Fruit fly (Drosophila melanogaster): Measurements from ENCODE around the gene CG16721.

Gene CG16721

dm6 chrX:5923124-5923523 lies 43.5 kb downstream of the CG16721 start (continued):
- no peak for TF ChIP-seq CG31365 (tag; optimal IDR thresholded peaks at IDR 0.05)
- TF ChIP-seq Hr51 (GFP tag; optimal IDR thresholded peaks at IDR 0.05): peak in 1 of 2 experiments; percentile 11
- no peak for TF ChIP-seq Ets97D (GFP tag; optimal IDR thresholded peaks at IDR 0.05)
- peak; percentile 27; the same call in 1 of the 2 replicates for TF ChIP-seq Scr (GFP tag; IDR thresholded peaks at IDR 0.05; ENCODE audit: partially characterized antibody)
- TF ChIP-seq CG11695 (GFP tag; IDR thresholded peaks at IDR 0.05): 0 out of 3 replicates have a peak, but pooled peaks have one; percentile 15
- peak; percentile 9; the same call in 1 of the 2 replicates for TF ChIP-seq sob (GFP tag; IDR thresholded peaks at IDR 0.05)
- no peak for TF ChIP-seq Jarid2 (GFP tag; optimal IDR thresholded peaks at IDR 0.05)
- TF ChIP-seq Ssrp (tag; optimal IDR thresholded peaks at IDR 0.05): peak; percentile 12
- TF ChIP-seq Hmr (GFP tag; optimal IDR thresholded peaks at IDR 0.05): peak; percentile 17
- no peak for TF ChIP-seq prd (optimal IDR thresholded peaks at IDR 0.05)
- peak; percentile 64; the same call in 2 of the 3 replicates for TF ChIP-seq prd (GFP tag; IDR thresholded peaks at IDR 0.05)
- peak; percentile 17; the same call in 1 of the 2 replicates for TF ChIP-seq CG16779 (GFP tag; IDR thresholded peaks at IDR 0.05)
- no peak for TF ChIP-seq E2f2 (GFP tag; IDR thresholded peaks at IDR 0.05)
- no peak for TF ChIP-seq fd102C (GFP tag; optimal IDR thresholded peaks at IDR 0.05)
- TF ChIP-seq CG14965 (GFP tag; optimal IDR thresholded peaks at IDR 0.05; ENCODE audit: borderline replicate concordance): no peak
- TF ChIP-seq caup (GFP tag; optimal IDR thresholded peaks at IDR 0.05; ENCODE audit: severe bottlenecking): peak; percentile 13
- TF ChIP-seq ems (GFP tag; optimal IDR thresholded peaks at IDR 0.05): peak; percentile 14
- no peak for TF ChIP-seq fd3F (GFP tag; optimal IDR thresholded peaks at IDR 0.05)
- peak; percentile 61; the same call in 2 of the 3 replicates for TF ChIP-seq row (GFP tag; IDR thresholded peaks at IDR 0.05)
- TF ChIP-seq Ptx1 (GFP tag; IDR thresholded peaks at IDR 0.05): peak; percentile 53; the same call in 1 of the 2 replicates
- no peak for TF ChIP-seq Dbx (GFP tag; IDR thresholded peaks at IDR 0.05)
- TF ChIP-seq Oli (tag; optimal IDR thresholded peaks at IDR 0.05): peak; percentile 24
- peak; percentile 39 for TF ChIP-seq CG18599 (GFP tag; optimal IDR thresholded peaks at IDR 0.05)
- no peak for TF ChIP-seq tin (GFP tag; optimal IDR thresholded peaks at IDR 0.05)
- 0 out of 4 replicates have a peak, but pooled peaks have one; percentile 21 for TF ChIP-seq Gug (GFP tag; IDR thresholded peaks at IDR 0.05)
- no peak for TF ChIP-seq CG1832 (GFP tag; optimal IDR thresholded peaks at IDR 0.05)
- TF ChIP-seq Hsf (GFP tag; optimal IDR thresholded peaks at IDR 0.05): peak; percentile 28
- peak; percentile 10 for TF ChIP-seq CG10979 (tag; optimal IDR thresholded peaks at IDR 0.05)
- TF ChIP-seq ab (GFP tag; optimal IDR thresholded peaks at IDR 0.05): no peak
- TF ChIP-seq Nf-YC (tag; optimal IDR thresholded peaks at IDR 0.05): no peak
- peak; percentile 42 for TF ChIP-seq lilli (GFP tag; optimal IDR thresholded peaks at IDR 0.05)
- peak; percentile 42 for TF ChIP-seq Ada2b (GFP tag; IDR thresholded peaks at IDR 0.05)
- 0 out of 3 replicates have a peak, but pooled peaks have one; percentile 17 for TF ChIP-seq ci (GFP tag; IDR thresholded peaks at IDR 0.05)
- TF ChIP-seq dati (GFP tag; IDR thresholded peaks at IDR 0.05): no peak
- no peak for TF ChIP-seq ranshi (GFP tag; IDR thresholded peaks at IDR 0.05)
- no peak for TF ChIP-seq CG10462 (GFP tag; optimal IDR thresholded peaks at IDR 0.05)
- TF ChIP-seq Xrp1 (GFP tag; IDR thresholded peaks at IDR 0.05): peak; percentile 46; the same call in 1 of the 2 replicates
- TF ChIP-seq pnt (GFP tag; optimal IDR thresholded peaks at IDR 0.05): peak; percentile 39
- TF ChIP-seq unpg (GFP tag; optimal IDR thresholded peaks at IDR 0.05): peak; percentile 35
- no peak for TF ChIP-seq Lpt (GFP tag; optimal IDR thresholded peaks at IDR 0.05)
- TF ChIP-seq dpn (GFP tag; optimal IDR thresholded peaks at IDR 0.05): peak; percentile 16 to 28
- no peak for TF ChIP-seq wek (GFP tag; optimal IDR thresholded peaks at IDR 0.05)
- TF ChIP-seq CG12942 (GFP tag; optimal IDR thresholded peaks at IDR 0.05): no peak
- peak; percentile 26; the same call in 1 of the 2 replicates for TF ChIP-seq CG32532 (GFP tag; IDR thresholded peaks at IDR 0.05)
- TF ChIP-seq gt (GFP tag; IDR thresholded peaks at IDR 0.05): no peak
- no peak for TF ChIP-seq Tbp (GFP tag; optimal IDR thresholded peaks at IDR 0.05)
- peak in 1 of 2 experiments; percentile 29 for TF ChIP-seq bsh (GFP tag; optimal IDR thresholded peaks at IDR 0.05)
- peak; percentile 48 for TF ChIP-seq CG2712 (tag; optimal IDR thresholded peaks at IDR 0.05)
- TF ChIP-seq Eip74EF (GFP tag; optimal IDR thresholded peaks at IDR 0.05): no peak
- no peak for TF ChIP-seq tll (GFP tag; optimal IDR thresholded peaks at IDR 0.05)
